Worm (Caenorhabditis elegans): ENCODE results near the gene sri-39.

Gene sri-39

DNA sequence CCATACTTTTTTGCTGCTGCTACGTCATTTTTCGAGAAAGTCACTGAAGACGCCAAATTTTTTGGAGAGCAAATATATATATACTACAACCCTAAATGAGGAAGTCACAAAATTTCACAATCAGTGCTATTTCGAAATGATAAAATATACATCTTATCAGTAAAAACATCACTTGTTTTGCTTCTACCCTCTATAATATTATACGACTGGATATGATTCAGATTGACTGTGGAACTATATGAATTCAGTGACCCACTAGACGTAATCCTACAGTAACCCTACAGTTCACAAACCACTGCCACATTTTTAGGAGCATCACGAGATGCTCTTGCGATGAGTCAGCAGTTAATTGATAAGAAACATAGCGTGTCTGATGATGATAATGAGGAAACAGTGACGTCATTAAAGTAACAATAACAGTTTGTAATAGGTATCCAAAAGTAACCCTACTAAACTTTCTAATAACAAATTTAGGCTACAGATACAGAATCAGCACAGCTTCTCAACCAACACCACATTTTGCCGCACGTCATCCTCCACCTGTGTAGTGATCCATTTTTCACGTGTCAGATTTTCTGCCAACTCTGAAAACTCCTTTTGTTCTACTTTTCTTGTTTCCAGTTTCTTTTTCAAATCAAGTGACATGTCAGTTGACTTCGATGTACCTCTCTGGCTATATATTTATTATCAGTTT is at the start of gene sri-39, which contains the start of gene F33H12.7:
Gene sri-39 (plus strand): TSS at position 644 of the 694 bp plus-strand sequence.
Gene F33H12.7 (minus strand): TSS at position 51 of the 694 bp plus-strand sequence.
- TF ChIP-seq npax-4 (tag; optimal IDR thresholded peaks at IDR 0.05) (no peak), hlh-13 (GFP tag; optimal IDR thresholded peaks at IDR 0.05) (no peak), unc-55 (GFP tag; optimal IDR thresholded peaks at IDR 0.05) (no peak), eyg-1 (tag; optimal IDR thresholded peaks at IDR 0.05) (no peak), elt-2 (tag; optimal IDR thresholded peaks at IDR 0.05) (peak; percentile 85), pros-1 (tag; optimal IDR thresholded peaks at IDR 0.05) (no peak), pax-1 (tag; optimal IDR thresholded peaks at IDR 0.05) (no peak)

DNA sequence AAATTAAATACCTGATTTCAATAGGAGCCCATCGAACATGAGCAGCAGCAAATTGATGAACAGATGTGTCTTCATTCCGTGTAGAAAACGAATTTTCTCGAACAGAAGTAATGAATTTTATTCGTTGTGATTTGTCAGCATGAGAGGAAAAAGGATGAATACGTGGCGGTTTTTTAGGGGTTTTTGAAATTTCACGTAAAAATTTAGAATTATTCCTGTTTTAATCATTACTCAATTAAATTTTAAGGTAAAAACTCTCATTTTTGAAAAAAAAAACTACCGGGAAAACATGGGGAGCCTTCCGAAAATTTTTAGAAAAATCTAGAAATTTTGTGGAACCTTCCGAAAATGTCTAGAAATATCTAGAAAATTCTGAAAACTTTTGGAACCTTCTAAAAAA is 49.5 kb upstream of the sri-39 start, which contains the start of gene K02F6.7:
Gene K02F6.7 (minus strand): TSS at position 101 of the 400 bp plus-strand sequence.
- no peak for TF ChIP-seq syd-9 (tag; optimal IDR thresholded peaks at IDR 0.05)
- TF ChIP-seq tbx-7 (tag; optimal IDR thresholded peaks at IDR 0.05), result no peak
- TF ChIP-seq pha-4 (tag; optimal IDR thresholded peaks at IDR 0.05), result no peak
- TF ChIP-seq zip-5 (tag; optimal IDR thresholded peaks at IDR 0.05), result no peak
- no peak for TF ChIP-seq ceh-18 (tag; optimal IDR thresholded peaks at IDR 0.05)
- no peak for TF ChIP-seq rnt-1 (tag; optimal IDR thresholded peaks at IDR 0.05)
- no peak for TF ChIP-seq mec-3 (tag; optimal IDR thresholded peaks at IDR 0.05; ENCODE audit: borderline replicate concordance)
- no peak for TF ChIP-seq tbx-2 (tag; optimal IDR thresholded peaks at IDR 0.05)
- TF ChIP-seq ceh-24 (tag; optimal IDR thresholded peaks at IDR 0.05), result no peak
- no peak for TF ChIP-seq pag-3 (tag; optimal IDR thresholded peaks at IDR 0.05; ENCODE audit: borderline replicate concordance)
- TF ChIP-seq unc-42 (tag; optimal IDR thresholded peaks at IDR 0.05), result no peak
- no peak for TF ChIP-seq ceh-22 (tag; optimal IDR thresholded peaks at IDR 0.05)
- TF ChIP-seq che-1 (tag; optimal IDR thresholded peaks at IDR 0.05), result no peak

DNA sequence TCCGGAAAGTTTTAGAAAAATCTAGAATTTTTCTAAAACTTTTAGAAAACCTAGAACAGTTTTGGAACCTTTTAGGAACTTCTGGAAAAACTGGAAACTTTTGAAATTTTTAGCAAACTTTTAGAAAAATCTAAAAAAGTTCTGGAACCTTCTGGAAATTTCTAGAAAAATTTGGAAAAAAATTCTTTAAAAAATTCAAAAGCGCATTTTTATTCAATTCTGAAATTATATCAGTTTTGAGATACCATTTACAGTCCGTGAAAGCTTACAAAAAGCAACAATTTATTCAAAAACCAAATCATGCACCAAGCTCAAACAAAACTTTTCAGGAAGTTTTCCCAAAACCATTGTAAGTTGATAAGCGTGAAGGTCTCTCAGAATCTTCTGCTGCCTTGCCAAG is 49.1 kb upstream of the sri-39 start, which contains the start of gene K02F6.4:
Gene K02F6.4 (plus strand): TSS at position 301 of the 400 bp plus-strand sequence.
- TF ChIP-seq unc-86 (tag; optimal IDR thresholded peaks at IDR 0.05) (no peak), ceh-30 (tag; optimal IDR thresholded peaks at IDR 0.05) (no peak), ceh-2 (tag; optimal IDR thresholded peaks at IDR 0.05) (no peak), hlh-15 (tag; optimal IDR thresholded peaks at IDR 0.05) (no peak), pha-4 (tag; optimal IDR thresholded peaks at IDR 0.05) (no peak), eyg-1 (tag; optimal IDR thresholded peaks at IDR 0.05) (no peak), nhr-232 (tag; optimal IDR thresholded peaks at IDR 0.05) (no peak), fax-1 (tag; optimal IDR thresholded peaks at IDR 0.05) (no peak), sdc-2 (tag; optimal IDR thresholded peaks at IDR 0.05) (no peak), lin-11 (tag; optimal IDR thresholded peaks at IDR 0.05) (no peak), lim-6 (tag; optimal IDR thresholded peaks at IDR 0.05) (no peak), sox-2 (GFP tag; IDR thresholded peaks at IDR 0.05) (no peak), ceh-14 (tag; optimal IDR thresholded peaks at IDR 0.05) (no peak), npax-4 (tag; optimal IDR thresholded peaks at IDR 0.05) (no peak)

DNA sequence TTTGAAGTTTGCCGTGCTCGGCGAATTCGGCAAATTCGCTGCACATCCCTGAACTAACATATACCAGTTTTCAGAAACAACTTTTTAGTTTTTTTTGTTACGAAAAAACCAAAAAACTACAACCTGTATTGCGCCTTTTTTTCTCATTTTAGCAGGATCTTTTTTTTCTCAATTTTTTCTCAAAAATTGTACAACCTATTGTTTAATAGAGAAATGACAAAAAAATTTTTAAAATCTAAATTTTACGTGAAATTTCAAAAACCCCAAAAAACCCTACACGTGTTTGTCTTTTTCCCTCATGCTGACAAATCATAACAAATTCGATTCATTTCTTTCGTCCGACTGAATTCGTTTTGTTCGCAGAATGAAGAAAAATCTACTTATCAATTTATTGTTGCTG is 41.4 kb upstream of the sri-39 start, which contains the start of gene K02F6.3:
Gene K02F6.3 (plus strand): TSS at position 301 of the 400 bp plus-strand sequence.
- no peak for TF ChIP-seq pqm-1 (tag; optimal IDR thresholded peaks at IDR 0.05)
- TF ChIP-seq npax-4 (tag; optimal IDR thresholded peaks at IDR 0.05), result no peak
- no peak for TF ChIP-seq sox-2 (GFP tag; IDR thresholded peaks at IDR 0.05)
- TF ChIP-seq ahr-1 (tag; optimal IDR thresholded peaks at IDR 0.05), result no peak
- no peak for TF ChIP-seq hlh-30 (tag; optimal IDR thresholded peaks at IDR 0.05; ENCODE audit: insufficient read depth)
- TF ChIP-seq zip-5 (tag; optimal IDR thresholded peaks at IDR 0.05), result no peak
- no peak for TF ChIP-seq T23F11.4 (GFP tag; optimal IDR thresholded peaks at IDR 0.05)

DNA sequence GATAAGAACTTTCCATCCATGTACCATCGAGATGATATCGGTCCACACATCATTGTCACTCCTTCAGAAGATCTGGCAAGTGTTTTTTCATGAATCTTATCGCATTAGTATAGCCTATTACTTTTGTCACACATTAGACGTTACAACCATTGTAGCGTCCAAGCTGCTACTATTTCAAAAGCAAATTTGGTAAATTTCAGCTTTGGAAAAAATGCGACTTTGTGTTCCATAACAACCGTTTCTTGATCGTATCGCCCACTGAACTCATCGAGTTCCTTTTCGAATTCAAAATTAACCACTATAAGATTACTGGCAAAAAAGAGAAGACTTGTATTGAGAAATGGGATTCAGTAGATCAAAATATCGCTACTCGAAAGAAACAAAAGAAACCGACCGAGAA is 34.3 kb upstream of the sri-39 start:
- TF ChIP-seq elt-2 (tag; optimal IDR thresholded peaks at IDR 0.05), result no peak
- TF ChIP-seq ceh-45 (GFP tag; IDR thresholded peaks at IDR 0.05), result no peak
- no peak for TF ChIP-seq ceh-24 (tag; optimal IDR thresholded peaks at IDR 0.05)
- TF ChIP-seq madf-2 (tag; optimal IDR thresholded peaks at IDR 0.05), result no peak
- TF ChIP-seq npax-4 (tag; optimal IDR thresholded peaks at IDR 0.05), result no peak
- no peak for TF ChIP-seq gmeb-2 (tag; optimal IDR thresholded peaks at IDR 0.05)
- no peak for TF ChIP-seq ttx-3 (tag; optimal IDR thresholded peaks at IDR 0.05)
- TF ChIP-seq ceh-34 (tag; optimal IDR thresholded peaks at IDR 0.05), result no peak
- TF ChIP-seq unc-55 (GFP tag; optimal IDR thresholded peaks at IDR 0.05), result no peak
- TF ChIP-seq nhr-11 (tag; optimal IDR thresholded peaks at IDR 0.05), result no peak
- TF ChIP-seq odd-2 (tag; optimal IDR thresholded peaks at IDR 0.05), result no peak
- TF ChIP-seq elt-4 (tag; optimal IDR thresholded peaks at IDR 0.05), result no peak
- TF ChIP-seq pha-4 (tag; optimal IDR thresholded peaks at IDR 0.05), result no peak
- no peak for TF ChIP-seq che-1 (tag; optimal IDR thresholded peaks at IDR 0.05)
- TF ChIP-seq ceh-9 (tag; optimal IDR thresholded peaks at IDR 0.05), result no peak
- TF ChIP-seq hlh-8 (tag; optimal IDR thresholded peaks at IDR 0.05), result no peak
